Fruit fly (Drosophila melanogaster) whole organism, prepupa: Measurements from ENCODE around the gene CG1468.

ENCODE experiments used
- Blimp-1 ChIP-seq: fragments of 200-800 bp; sonication (Bioruptor generic); optimal IDR thresholded peaks from 3 replicates; lab custom pipeline; 2017; ENCODE audit warnings: missing biosample characterization, missing genetic modification characterization, mild to moderate bottlenecking, moderate library complexity, missing genetic modification reagents
- CG10669 ChIP-seq: fragments of 200-800 bp; sonication (Bioruptor generic); optimal IDR thresholded peaks from 3 replicates; lab custom pipeline; 2018; ENCODE audit warnings: missing biosample characterization, mild to moderate bottlenecking, missing genetic modification characterization, moderate library complexity
- CG11294 ChIP-seq: fragments of 200-800 bp; sonication (Bioruptor generic); IDR thresholded peaks from 2 replicates; pipeline ENCODE4 v1.3.6; 2022; ENCODE audit warnings: missing biosample characterization, missing genetic modification characterization
- CG11902 ChIP-seq: fragments of 200-800 bp; sonication (Bioruptor generic); optimal IDR thresholded peaks from 3 replicates; lab custom pipeline; 2016; ENCODE audit warnings: missing biosample characterization, missing genetic modification characterization
- CG15336 ChIP-seq: fragments of 200-800 bp; sonication (Bioruptor generic); IDR thresholded peaks from 2 replicates; pipeline ENCODE4 v1.3.6; 2022; ENCODE audit warnings: missing biosample characterization, missing genetic modification characterization
- CG1621 ChIP-seq: fragments of 200-800 bp; sonication (Bioruptor generic); optimal IDR thresholded peaks from 3 replicates; lab custom pipeline; 2018; ENCODE audit warnings: missing biosample characterization, mild to moderate bottlenecking, missing genetic modification characterization
- CG32006 ChIP-seq: fragments of 200-800 bp; sonication (Bioruptor generic); optimal IDR thresholded peaks from 3 replicates; lab custom pipeline; 2017; ENCODE audit warnings: missing biosample characterization, mild to moderate bottlenecking, missing genetic modification characterization
- CG3919 ChIP-seq: fragments of 200-800 bp; sonication (Bioruptor generic); optimal IDR thresholded peaks from 3 replicates; lab custom pipeline; 2016; ENCODE audit warnings: missing biosample characterization, missing genetic modification characterization
- CG6276 ChIP-seq: fragments of 200-800 bp; sonication (Bioruptor generic); optimal IDR thresholded peaks from 2 replicates; lab custom pipeline; 2017; ENCODE audit warnings: missing biosample characterization, mild to moderate bottlenecking, missing genetic modification characterization
- CG6808 ChIP-seq: fragments of 200-800 bp; sonication (Bioruptor generic); optimal IDR thresholded peaks from 3 replicates; lab custom pipeline; 2017; ENCODE audit warnings: missing biosample characterization, missing genetic modification characterization, mild to moderate bottlenecking, moderate library complexity, missing genetic modification reagents
- CG8319 ChIP-seq: fragments of 200-800 bp; sonication (Bioruptor generic); optimal IDR thresholded peaks from 3 replicates; lab custom pipeline; 2016; ENCODE audit warnings: missing biosample characterization, missing genetic modification characterization
- Eip75B ChIP-seq: fragments of 200-800 bp; sonication (Bioruptor generic); optimal IDR thresholded peaks from 3 replicates; lab custom pipeline; 2016; ENCODE audit warnings: missing biosample characterization, missing genetic modification characterization
- Eip78C ChIP-seq: fragments of 200-800 bp; sonication (Bioruptor generic); peaks from one replicate; lab custom pipeline; 2016; ENCODE audit warnings: missing biosample characterization, missing genetic modification characterization
- Eip93F ChIP-seq: fragments of 200-800 bp; sonication (Bioruptor generic); optimal IDR thresholded peaks from 2 replicates; lab custom pipeline; 2016; ENCODE audit warnings: missing biosample characterization, mild to moderate bottlenecking, missing genetic modification characterization
- Gug ChIP-seq: fragments of 200-800 bp; sonication (Bioruptor generic); IDR thresholded peaks from 2 replicates; pipeline ENCODE4 v1.3.6; 2022; ENCODE audit warnings: missing biosample characterization, missing genetic modification characterization
- Hr38 ChIP-seq: sonication (Bioruptor generic); optimal IDR thresholded peaks from 2 replicates; lab custom pipeline; 2016; ENCODE audit warnings: missing biosample characterization, missing genetic modification characterization
- Hr39 ChIP-seq: fragments of 200-800 bp; sonication (Bioruptor generic); optimal IDR thresholded peaks from 2 replicates; lab custom pipeline; 2016; ENCODE audit warnings: missing biosample characterization, missing genetic modification characterization
- Hr4 ChIP-seq: fragments of 200-800 bp; sonication (Bioruptor generic); optimal IDR thresholded peaks from 3 replicates; lab custom pipeline; 2016; ENCODE audit warnings: missing biosample characterization, missing genetic modification characterization
- Lpt ChIP-seq: fragments of 200-800 bp; sonication (Bioruptor generic); optimal IDR thresholded peaks from 3 replicates; lab custom pipeline; 2016; ENCODE audit warnings: missing biosample characterization, missing genetic modification characterization
- Met ChIP-seq: fragments of 200-800 bp; sonication (Bioruptor generic); optimal IDR thresholded peaks from 3 replicates; lab custom pipeline; 2016; ENCODE audit warnings: missing biosample characterization, missing genetic modification characterization
- OdsH ChIP-seq: fragments of 200-800 bp; sonication (Bioruptor generic); optimal IDR thresholded peaks from 3 replicates; lab custom pipeline; 2016; ENCODE audit warnings: missing biosample characterization, missing genetic modification characterization
- Smox ChIP-seq: fragments of 200-800 bp; sonication (Bioruptor generic); optimal IDR thresholded peaks from 3 replicates; lab custom pipeline; 2016; ENCODE audit warnings: missing biosample characterization, missing genetic modification characterization
- Sox14 ChIP-seq: fragments of 200-800 bp; sonication (Bioruptor generic); optimal IDR thresholded peaks from 3 replicates; lab custom pipeline; 2016; ENCODE audit warnings: missing biosample characterization, missing genetic modification characterization
- Sox15 ChIP-seq: fragments of 200-800 bp; sonication (Bioruptor generic); optimal IDR thresholded peaks from 3 replicates; lab custom pipeline; 2016; ENCODE audit warnings: missing biosample characterization, missing genetic modification characterization
- achi ChIP-seq: fragments of 200-800 bp; sonication (Bioruptor generic); optimal IDR thresholded peaks from 3 replicates; lab custom pipeline; 2016; ENCODE audit warnings: missing biosample characterization, missing genetic modification characterization
- acj6 ChIP-seq: fragments of 200-800 bp; sonication (Bioruptor generic); optimal IDR thresholded peaks from 3 replicates; lab custom pipeline; 2016; ENCODE audit warnings: missing biosample characterization, missing genetic modification characterization
- dac ChIP-seq: fragments of 200-800 bp; sonication (Bioruptor generic); optimal IDR thresholded peaks from 2 replicates; lab custom pipeline; 2017; ENCODE audit warnings: missing biosample characterization, mild to moderate bottlenecking, missing genetic modification characterization
- dsx ChIP-seq: fragments of 200-800 bp; optimal IDR thresholded peaks from 3 replicates; lab custom pipeline; 2019; ENCODE audit warnings: missing biosample characterization, mild to moderate bottlenecking, missing genetic modification characterization, moderate library complexity; ENCODE audit not compliant: poor library complexity, severe bottlenecking
- eg ChIP-seq: fragments of 200-800 bp; sonication (Bioruptor generic); IDR thresholded peaks from 3 replicates; pipeline ENCODE4 v1.3.6; 2022; ENCODE audit warnings: missing biosample characterization, missing genetic modification characterization
- fd85E ChIP-seq: fragments of 200-800 bp; sonication (Bioruptor generic); optimal IDR thresholded peaks from 3 replicates; lab custom pipeline; 2016; ENCODE audit warnings: missing biosample characterization, missing genetic modification characterization
- fkh ChIP-seq: fragments of 200-800 bp; sonication (Bioruptor generic); optimal IDR thresholded peaks from 3 replicates; lab custom pipeline; 2017; ENCODE audit warnings: missing biosample characterization, mild to moderate bottlenecking, missing genetic modification characterization, moderate library complexity
- net ChIP-seq: fragments of 200-800 bp; sonication (Bioruptor generic); optimal IDR thresholded peaks from 3 replicates; lab custom pipeline; 2016; ENCODE audit warnings: missing biosample characterization, missing genetic modification characterization
- pdm3 ChIP-seq: fragments of 200-800 bp; sonication (Bioruptor generic); optimal IDR thresholded peaks from 3 replicates; lab custom pipeline; 2016; ENCODE audit warnings: missing biosample characterization, missing genetic modification characterization
- salr ChIP-seq, 2 experiments: fragments of 200-800 bp; sonication (Bioruptor generic); optimal IDR thresholded peaks; 3 replicates each; lab custom pipeline; 2016 to 2018; ENCODE audit warnings: missing biosample characterization in 2 of 2, missing genetic modification characterization in 2 of 2, mild to moderate bottlenecking in 1 of 2
- ss ChIP-seq, 2 experiments: fragments of 200-800 bp; sonication (Bioruptor generic); optimal IDR thresholded peaks; 2 replicates in 1 of 2; 3 replicates in 1 of 2; lab custom pipeline; 2017 to 2018; ENCODE audit warnings: mild to moderate bottlenecking in 2 of 2, missing biosample characterization in 2 of 2, missing genetic modification characterization in 2 of 2, moderate library complexity in 1 of 2
- svp ChIP-seq: fragments of 200-800 bp; sonication (Bioruptor generic); peaks from one replicate; lab custom pipeline; 2016; ENCODE audit warnings: missing biosample characterization, missing genetic modification characterization
- topi ChIP-seq: fragments of 200-800 bp; sonication (Bioruptor generic); optimal IDR thresholded peaks from 3 replicates; lab custom pipeline; 2016; ENCODE audit warnings: missing biosample characterization, missing genetic modification characterization
- vri ChIP-seq: fragments of 200-800 bp; sonication (Bioruptor generic); optimal IDR thresholded peaks from 3 replicates; lab custom pipeline; 2016; ENCODE audit warnings: missing biosample characterization, mild to moderate bottlenecking, missing genetic modification characterization

Gene CG1468

DNA sequence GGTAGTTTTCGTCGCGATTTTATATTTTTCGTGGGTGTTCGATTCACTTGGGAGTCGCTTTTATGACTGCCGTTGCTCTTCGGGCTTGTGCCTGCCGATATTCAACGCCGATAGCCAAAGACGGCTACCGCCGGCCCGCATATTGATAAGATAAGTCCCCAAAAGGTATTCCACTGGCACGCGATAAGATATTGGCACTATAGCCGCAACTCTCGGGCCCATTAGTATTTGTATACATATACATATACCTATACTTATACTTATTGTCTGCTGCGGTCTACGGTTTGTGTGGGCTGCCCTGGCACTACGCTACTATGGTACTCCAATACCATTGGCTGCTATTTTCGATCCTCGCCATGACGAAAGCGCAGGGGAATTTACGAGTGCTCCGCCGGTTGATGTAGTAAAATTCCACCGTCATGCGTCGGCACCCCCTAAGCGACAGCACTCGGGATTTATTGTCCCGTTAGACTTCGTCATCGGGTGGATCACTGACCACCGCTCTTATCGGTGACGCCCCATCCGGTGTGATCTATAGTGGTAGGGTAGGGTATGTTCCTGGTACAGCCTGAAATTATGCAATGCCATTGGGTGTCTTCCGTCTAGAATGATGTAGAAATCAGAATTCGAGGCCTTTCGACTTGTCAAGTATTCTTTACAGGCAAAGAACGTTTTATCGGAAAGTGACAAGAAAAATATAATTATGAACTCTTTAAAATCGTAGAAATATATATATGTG lies 9.5 kb upstream of the CG1468 start, which contains the start of gene CG45060:
Gene CG45060, minus strand, starts transcription at position 59 of the 739 bp plus-strand sequence.
- TF ChIP-seq eg (0 out of 3 replicates have a peak, but pooled peaks have one; percentile 12), Smox (no peak), CG6276 (GFP tag; lab: Kevin White, UChicago) (no peak), Lpt (GFP tag; lab: Kevin White, UChicago) (no peak), Hr38 (GFP tag; lab: Kevin White, UChicago) (no peak), CG32006 (GFP tag; lab: Kevin White, UChicago) (no peak), vri (GFP tag; lab: Kevin White, UChicago) (peak; percentile 29), Met (GFP tag; lab: Kevin White, UChicago) (peak; percentile 2), dac (no peak), Hr39 (GFP tag; lab: Kevin White, UChicago) (no peak), Sox14 (no peak), CG8319 (GFP tag; lab: Kevin White, UChicago) (no peak), Gug (GFP tag; lab: Robert Waterston, UW) (no peak), Sox15 (GFP tag; lab: Kevin White, UChicago) (no peak), net (GFP tag; lab: Kevin White, UChicago) (no peak), Hr4 (GFP tag; lab: Kevin White, UChicago) (no peak), dsx (GFP tag; lab: Kevin White, UChicago) (no peak), CG11294 (GFP tag; lab: Robert Waterston, UW) (no peak), ss (GFP tag; optimal IDR thresholded peaks at IDR 0.05; lab: Kevin White, UChicago) (no peak), svp (peak; percentile 66), OdsH (GFP tag; lab: Kevin White, UChicago) (no peak), CG6808 (GFP tag; lab: Kevin White, UChicago) (no peak), acj6 (GFP tag; lab: Kevin White, UChicago) (no peak), pdm3 (GFP tag; lab: Kevin White, UChicago) (no peak), Eip75B (GFP tag; lab: Kevin White, UChicago) (no peak), CG15336 (no peak), CG3919 (GFP tag; lab: Kevin White, UChicago) (no peak), Eip93F (GFP tag; lab: Kevin White, UChicago) (no peak), fkh (GFP tag; lab: Kevin White, UChicago) (no peak), Eip78C (GFP tag; lab: Kevin White, UChicago) (no peak)
- TF ChIP-seq, all 60 proteins: peak for 4

DNA sequence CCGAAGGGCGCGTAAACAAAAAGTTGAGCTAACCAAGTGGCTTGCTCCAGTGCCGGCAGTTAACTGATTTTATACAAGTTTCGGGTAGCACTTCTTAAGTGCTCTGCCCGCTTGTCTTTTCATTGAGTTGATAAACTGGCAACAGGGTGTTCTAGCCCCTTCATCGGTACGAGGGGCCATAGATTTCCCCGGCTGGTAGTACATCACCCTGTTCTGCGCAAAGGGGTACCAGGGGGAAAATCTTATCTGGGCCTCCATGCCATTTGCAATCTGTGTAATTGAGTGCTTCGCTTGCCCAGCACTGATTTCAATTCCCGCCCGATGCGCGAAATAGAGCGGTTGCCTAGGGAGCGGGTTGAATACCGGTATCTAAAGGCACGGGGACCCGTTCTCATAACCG lies 6.6 kb upstream of the CG1468 start, which contains the start of gene CG45061:
Gene CG45061, minus strand, starts transcription at position 71 of the 400 bp plus-strand sequence.
- TF ChIP-seq Met (GFP tag; lab: Kevin White, UChicago) (no peak), svp (peak; percentile 35), eg (0 out of 3 replicates have a peak, but pooled peaks have one; percentile 15)

DNA sequence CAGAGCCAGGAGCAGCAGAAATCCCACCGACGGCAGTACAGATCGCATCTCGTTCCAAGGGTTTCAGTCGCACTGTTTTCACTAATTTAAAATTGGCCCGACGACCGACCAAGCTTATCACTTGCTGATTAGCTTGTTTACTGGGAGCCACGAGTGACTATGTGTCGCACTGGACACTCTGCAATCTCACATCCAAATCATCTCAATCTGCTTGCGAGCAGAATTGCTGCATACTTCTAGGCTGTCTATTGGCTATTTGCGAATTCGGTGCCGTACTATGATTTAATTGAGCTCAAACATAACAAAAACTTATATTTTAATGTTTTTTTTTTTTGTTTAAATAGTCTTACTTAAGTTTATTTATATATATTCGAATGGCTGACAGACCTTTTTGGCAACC lies 4.3 kb upstream of the CG1468 start, which contains the start of gene CG32695:
Gene CG32695, minus strand, starts transcription at position 141 of the 400 bp plus-strand sequence.
- TF ChIP-seq Blimp-1 (GFP tag; lab: Kevin White, UChicago): no peak
- peak; percentile 86 for TF ChIP-seq svp
- TF ChIP-seq CG10669 (GFP tag; lab: Kevin White, UChicago): no peak
- no peak for TF ChIP-seq acj6 (GFP tag; lab: Kevin White, UChicago)
- TF ChIP-seq, all 60 proteins: peak for 1

DNA sequence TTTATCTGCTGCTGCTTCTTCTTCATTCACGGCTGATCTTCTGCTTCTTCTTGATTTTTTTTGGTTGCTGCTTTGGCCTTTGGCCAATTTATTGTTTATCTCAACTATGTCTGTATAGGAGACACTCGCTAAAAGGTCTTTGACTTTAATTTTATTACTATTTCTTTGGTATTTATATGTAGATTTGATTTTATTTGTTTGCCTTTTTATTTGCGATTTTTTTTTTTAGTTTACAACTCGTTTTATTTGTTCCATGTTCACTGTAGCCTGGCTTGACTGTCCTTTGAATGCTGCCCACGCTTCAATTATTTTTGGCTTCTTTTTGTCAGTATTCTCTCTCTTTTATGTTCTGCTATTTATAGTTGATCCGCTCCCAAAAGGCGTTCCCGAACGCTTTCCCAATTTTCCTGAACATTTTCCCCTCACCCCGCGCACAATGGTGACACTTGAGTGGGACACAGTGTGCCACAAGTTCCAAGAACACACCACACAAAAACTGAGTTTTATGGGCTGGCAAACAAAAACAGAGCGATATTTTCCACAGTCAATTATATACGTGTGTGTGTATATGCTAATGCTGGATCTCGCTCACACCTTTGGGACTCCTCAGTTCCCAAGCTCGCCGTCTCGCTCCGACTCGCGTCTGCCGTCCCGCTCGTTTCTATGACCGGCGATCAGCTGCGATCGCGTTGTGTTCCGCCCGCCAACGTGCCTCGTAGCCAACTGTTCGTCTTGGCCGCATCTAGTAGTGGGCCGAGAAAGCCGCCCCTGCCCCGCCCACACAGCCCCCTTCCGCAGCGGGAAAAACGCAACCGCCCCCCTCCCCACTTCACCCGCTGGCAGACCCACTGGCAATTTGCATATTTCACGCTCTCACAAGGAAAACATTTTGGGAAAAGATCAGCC lies 2.0 kb upstream of the CG1468 start, which contains the start of gene CG15247:
Gene CG15247, minus strand, starts transcription at position 725 of the 906 bp plus-strand sequence.
- TF ChIP-seq eg (peak; percentile 81), Hr39 (GFP tag; lab: Kevin White, UChicago) (peak; percentile 39), CG32006 (GFP tag; lab: Kevin White, UChicago) (peak; percentile 56), CG15336 (peak; percentile 73), CG8319 (GFP tag; lab: Kevin White, UChicago) (no peak), topi (peak; percentile 20), pdm3 (GFP tag; lab: Kevin White, UChicago) (peak; percentile 21), CG1621 (tag; lab: Kevin White, UChicago) (no peak), Gug (GFP tag; lab: Robert Waterston, UW) (peak; percentile 22; the same call in 1 of the 2 replicates), vri (GFP tag; lab: Kevin White, UChicago) (no peak), Eip75B (GFP tag; lab: Kevin White, UChicago) (no peak), Met (GFP tag; lab: Kevin White, UChicago) (peak; percentile 33), CG6808 (GFP tag; lab: Kevin White, UChicago) (no peak), salr (GFP tag; optimal IDR thresholded peaks at IDR 0.05; lab: Kevin White, UChicago) (no peak), CG10669 (GFP tag; lab: Kevin White, UChicago) (no peak), dac (no peak), achi (GFP tag; lab: Kevin White, UChicago) (no peak), fd85E (no peak), Blimp-1 (GFP tag; lab: Kevin White, UChicago) (no peak), CG11294 (GFP tag; lab: Robert Waterston, UW) (peak; percentile 55), CG6276 (GFP tag; lab: Kevin White, UChicago) (peak; percentile 46), dsx (GFP tag; lab: Kevin White, UChicago) (no peak), Eip78C (GFP tag; lab: Kevin White, UChicago) (peak; percentile 66), CG11902 (GFP tag; lab: Kevin White, UChicago) (no peak), ss (GFP tag; optimal IDR thresholded peaks at IDR 0.05; lab: Kevin White, UChicago) (no peak)
